Worm (Caenorhabditis elegans): ENCODE data around the gene R07B7.10.
A peak's percentile ranks its signal among the peaks of the same experiment; 100 is the strongest.

The R07B7.10 gene

ce11 chrV:12088773-12089172, 5.8 kb downstream of the R07B7.10 start, which contains the start of gene R07B7.12:
R07B7.12 (plus strand) TSS chrV:12089073.
- TF ChIP-seq F16B12.6 (tag; optimal IDR thresholded peaks at IDR 0.05) (no peak), fkh-8 (tag; optimal IDR thresholded peaks at IDR 0.05) (no peak)

ce11 chrV:12091759-12092158, 8.7 kb downstream of the R07B7.10 start, which contains the start of gene nhr-206:
nhr-206 (plus strand) TSS chrV:12092006.
- TF ChIP-seq sptf-1 (tag; optimal IDR thresholded peaks at IDR 0.05) (no peak), lin-14 (GFP tag; optimal IDR thresholded peaks at IDR 0.05) (peak; percentile 77), lin-39 (tag; optimal IDR thresholded peaks at IDR 0.05) (no peak), zip-4 (GFP tag; optimal IDR thresholded peaks at IDR 0.05) (no peak), nhr-20 (tag; optimal IDR thresholded peaks at IDR 0.05) (peak; percentile 70), pqm-1 (tag; optimal IDR thresholded peaks at IDR 0.05) (no peak), mab-9 (GFP tag; IDR thresholded peaks at IDR 0.05) (no peak), rnt-1 (tag; optimal IDR thresholded peaks at IDR 0.05) (no peak), C04F5.9 (tag; optimal IDR thresholded peaks at IDR 0.05) (no peak), elt-2 (tag; optimal IDR thresholded peaks at IDR 0.05) (peak; percentile 22), ceh-63 (GFP tag; optimal IDR thresholded peaks at IDR 0.05) (no peak), nhr-12 (tag; optimal IDR thresholded peaks at IDR 0.05) (no peak), zag-1 (tag; optimal IDR thresholded peaks at IDR 0.05) (no peak), egl-27 (tag; optimal IDR thresholded peaks at IDR 0.05) (no peak), ama-1 (optimal IDR thresholded peaks at IDR 0.05) (no peak), lin-35 (GFP tag; optimal IDR thresholded peaks at IDR 0.05) (peak in 1 of 2 experiments; percentile 58), nhr-90 (tag; optimal IDR thresholded peaks at IDR 0.05; ENCODE audit: poor library complexity) (peak; percentile 11), lin-13 (GFP tag; optimal IDR thresholded peaks at IDR 0.05) (no peak), skn-1 (tag; optimal IDR thresholded peaks at IDR 0.05) (peak; percentile 10), nhr-84 (tag; optimal IDR thresholded peaks at IDR 0.05) (no peak), mdl-1 (tag; optimal IDR thresholded peaks at IDR 0.05) (peak in 1 of 2 experiments; percentile 40), sup-37 (GFP tag; optimal IDR thresholded peaks at IDR 0.05) (no peak), hlh-4 (tag; optimal IDR thresholded peaks at IDR 0.05) (no peak), pax-3 (tag; optimal IDR thresholded peaks at IDR 0.05) (no peak), fkh-8 (tag; optimal IDR thresholded peaks at IDR 0.05) (no peak), fkh-4 (tag; optimal IDR thresholded peaks at IDR 0.05; ENCODE audit: borderline replicate concordance) (no peak), isw-1 (GFP tag; IDR thresholded peaks at IDR 0.05) (no peak), nhr-47 (tag; optimal IDR thresholded peaks at IDR 0.05) (no peak), irx-1 (tag; optimal IDR thresholded peaks at IDR 0.05) (no peak), F16B12.6 (tag; optimal IDR thresholded peaks at IDR 0.05) (no peak), unc-86 (tag; optimal IDR thresholded peaks at IDR 0.05) (no peak), snu-23 (GFP tag; optimal IDR thresholded peaks at IDR 0.05) (peak; percentile 52), efl-3 (GFP tag; optimal IDR thresholded peaks at IDR 0.05) (no peak), alr-1 (tag; optimal IDR thresholded peaks at IDR 0.05; ENCODE audit: borderline replicate concordance) (no peak), efl-1 (optimal IDR thresholded peaks at IDR 0.05) (no peak), efl-1 (GFP tag; optimal IDR thresholded peaks at IDR 0.05 in 1 of 2) (no peak), hlh-17 (GFP tag; optimal IDR thresholded peaks at IDR 0.05; ENCODE audit: borderline replicate concordance) (no peak), nhr-28 (tag; optimal IDR thresholded peaks at IDR 0.05) (no peak), xbp-1 (tag; optimal IDR thresholded peaks at IDR 0.05) (no peak), vab-15 (tag; optimal IDR thresholded peaks at IDR 0.05) (no peak), Y116A8C.19 (tag; optimal IDR thresholded peaks at IDR 0.05; ENCODE audit: borderline replicate concordance) (no peak), C34B4.2 (tag; optimal IDR thresholded peaks at IDR 0.05) (no peak), unc-30 (tag; optimal IDR thresholded peaks at IDR 0.05) (no peak), elt-3 (tag; optimal IDR thresholded peaks at IDR 0.05) (peak in 2 of 6 experiments; percentile 13 to 31), hpl-2 (GFP tag; optimal IDR thresholded peaks at IDR 0.05) (no peak), unc-98 (GFP tag; IDR thresholded peaks at IDR 0.05) (no peak), nhr-19 (GFP tag; conservative IDR thresholded peaks at IDR 0.05) (peak; percentile 21; the same call in 1 of the 2 replicates), sox-4 (tag; optimal IDR thresholded peaks at IDR 0.05) (no peak), unc-130 (tag; optimal IDR thresholded peaks at IDR 0.05) (no peak), grh-1 (GFP tag; IDR thresholded peaks at IDR 0.05) (no peak), dpl-1 (GFP tag; optimal IDR thresholded peaks at IDR 0.05) (no peak)
